Fruit fly (Drosophila melanogaster): Measurements from ENCODE around the gene MED19.

dm6 chr3L:17833525-17833924, 12.8 kb downstream of the MED19 start, which contains the start of gene CG32188:
- no peak for TF ChIP-seq Mio (GFP tag; optimal IDR thresholded peaks at IDR 0.05)
- TF ChIP-seq jim (GFP tag; optimal IDR thresholded peaks at IDR 0.05) = no peak
- no peak for TF ChIP-seq Hnf4 (GFP tag; optimal IDR thresholded peaks at IDR 0.05)
- TF ChIP-seq Myc (optimal IDR thresholded peaks at IDR 0.05) = no peak
- TF ChIP-seq OdsH (GFP tag; optimal IDR thresholded peaks at IDR 0.05) = no peak
- no peak for TF ChIP-seq N (GFP tag; optimal IDR thresholded peaks at IDR 0.05)
- no peak for TF ChIP-seq br (GFP tag; optimal IDR thresholded peaks at IDR 0.05)
- no peak for TF ChIP-seq Hr78 (GFP tag; optimal IDR thresholded peaks at IDR 0.05)
- TF ChIP-seq Dfd (GFP tag; optimal IDR thresholded peaks at IDR 0.05) = no peak

Measured in whole organism, wandering third instar larva.